Fruit fly (Drosophila melanogaster): ENCODE data around the gene DIP-theta.
A peak's percentile ranks its signal among the peaks of the same experiment; 100 is the strongest.

Gene DIP-theta

dm6 chr2L:5658415-5658814 is at the start of gene DIP-theta:
Gene DIP-theta (minus strand): TSS chr2L:5658560.
- no peak for TF ChIP-seq Pif1B (GFP tag; optimal IDR thresholded peaks at IDR 0.05)
- TF ChIP-seq CG32121 (GFP tag; IDR thresholded peaks at IDR 0.05), result no peak
- TF ChIP-seq Snoo (tag; optimal IDR thresholded peaks at IDR 0.05), result no peak
- TF ChIP-seq CG8159 (tag; optimal IDR thresholded peaks at IDR 0.05), result no peak
- TF ChIP-seq CG12605 (GFP tag; IDR thresholded peaks at IDR 0.05), result no peak
- no peak for TF ChIP-seq CG10348 (GFP tag; IDR thresholded peaks at IDR 0.05)
- no peak for TF ChIP-seq CG17806 (tag; optimal IDR thresholded peaks at IDR 0.05)
- TF ChIP-seq CG8301 (tag; optimal IDR thresholded peaks at IDR 0.05), result no peak
- TF ChIP-seq CG4496 (GFP tag; IDR thresholded peaks at IDR 0.05), result no peak
- no peak for TF ChIP-seq CG14655 (GFP tag; optimal IDR thresholded peaks at IDR 0.05)
- no peak for TF ChIP-seq CG34367 (tag; optimal IDR thresholded peaks at IDR 0.05)
- TF ChIP-seq rn (GFP tag; IDR thresholded peaks at IDR 0.05), result no peak
- no peak for TF ChIP-seq D1 (tag; optimal IDR thresholded peaks at IDR 0.05)
- TF ChIP-seq Ets98B (GFP tag; IDR thresholded peaks at IDR 0.05), result no peak
- TF ChIP-seq CG9948 (tag; optimal IDR thresholded peaks at IDR 0.05), result no peak
- TF ChIP-seq gl (tag; optimal IDR thresholded peaks at IDR 0.05), result no peak

dm6 chr2L:5706074-5706473 is 47.7 kb upstream of the DIP-theta start, which contains the start of gene CG7236:
Gene CG7236 (plus strand): TSS chr2L:5706374.
- no peak for TF ChIP-seq D1 (tag; optimal IDR thresholded peaks at IDR 0.05)

dm6 chr2L:5678282-5678681 is 19.9 kb upstream of the DIP-theta start, which contains the start of gene CG12511:
Gene CG12511 (plus strand): TSS chr2L:5678582.
- TF ChIP-seq rn (GFP tag; IDR thresholded peaks at IDR 0.05) (no peak), CG32121 (GFP tag; IDR thresholded peaks at IDR 0.05) (no peak), CG4496 (GFP tag; IDR thresholded peaks at IDR 0.05) (no peak), CG10348 (GFP tag; IDR thresholded peaks at IDR 0.05) (no peak), fd96Ca (GFP tag; IDR thresholded peaks at IDR 0.05) (no peak), Pif1A (GFP tag; optimal IDR thresholded peaks at IDR 0.05) (no peak), CG13204 (GFP tag; optimal IDR thresholded peaks at IDR 0.05) (no peak), Pif1B (GFP tag; optimal IDR thresholded peaks at IDR 0.05) (no peak), CG12605 (GFP tag; IDR thresholded peaks at IDR 0.05) (no peak), CG9948 (tag; optimal IDR thresholded peaks at IDR 0.05) (no peak)

dm6 chr2L:5662549-5662948 is 4.2 kb upstream of the DIP-theta start, which contains the start of gene Hsp60C:
Gene Hsp60C (plus strand): TSS chr2L:5662849.
- TF ChIP-seq CG17806 (tag; optimal IDR thresholded peaks at IDR 0.05) (no peak), EcR (GFP tag; optimal IDR thresholded peaks at IDR 0.05) (no peak), CG8301 (tag; optimal IDR thresholded peaks at IDR 0.05) (no peak), CG4496 (GFP tag; IDR thresholded peaks at IDR 0.05) (no peak)

- TF ChIP-seq D1 (tag; optimal IDR thresholded peaks at IDR 0.05), result peak; percentile 56
- peak; percentile 75 for TF ChIP-seq CG8159 (tag; optimal IDR thresholded peaks at IDR 0.05)
- peak; percentile 67 for TF ChIP-seq CG15710 (tag; optimal IDR thresholded peaks at IDR 0.05)
- no peak for TF ChIP-seq CG13204 (GFP tag; optimal IDR thresholded peaks at IDR 0.05)
- TF ChIP-seq CG12605 (GFP tag; IDR thresholded peaks at IDR 0.05), result peak; percentile 79
- TF ChIP-seq CG8301 (tag; optimal IDR thresholded peaks at IDR 0.05), result peak; percentile 85
- TF ChIP-seq EcR (GFP tag; optimal IDR thresholded peaks at IDR 0.05), result no peak
- TF ChIP-seq Snoo (tag; optimal IDR thresholded peaks at IDR 0.05), result no peak
- peak; percentile 77 for TF ChIP-seq Pif1A (GFP tag; optimal IDR thresholded peaks at IDR 0.05)
- peak; percentile 88 for TF ChIP-seq CG14655 (GFP tag; optimal IDR thresholded peaks at IDR 0.05)
- peak; percentile 19; the same call in 1 of the 2 replicates for TF ChIP-seq rn (GFP tag; IDR thresholded peaks at IDR 0.05)
- TF ChIP-seq CG10348 (GFP tag; IDR thresholded peaks at IDR 0.05), result no peak; the same call in 1 of the 2 replicates
- TF ChIP-seq CG17806 (tag; optimal IDR thresholded peaks at IDR 0.05), result peak; percentile 79
- peak; percentile 51 for TF ChIP-seq gl (tag; optimal IDR thresholded peaks at IDR 0.05)
- peak; percentile 86 for TF ChIP-seq CG32121 (GFP tag; IDR thresholded peaks at IDR 0.05)
- TF ChIP-seq Ets98B (GFP tag; IDR thresholded peaks at IDR 0.05), result peak; percentile 83
- TF ChIP-seq CG9948 (tag; optimal IDR thresholded peaks at IDR 0.05), result peak; percentile 64
- peak; percentile 92 for TF ChIP-seq CG4496 (GFP tag; IDR thresholded peaks at IDR 0.05)
- TF ChIP-seq CG34367 (tag; optimal IDR thresholded peaks at IDR 0.05), result peak; percentile 46
- peak; percentile 72 for TF ChIP-seq Pif1B (GFP tag; optimal IDR thresholded peaks at IDR 0.05)
- TF ChIP-seq fd96Ca (GFP tag; IDR thresholded peaks at IDR 0.05), result peak; percentile 86
Observed at dm6 chr2L:5623727-5624407, 34.5 kb downstream of the DIP-theta start, which contains the start of gene Cyp6a16. Gene Cyp6a16 (minus strand): TSS chr2L:5623762.

dm6 chr2L:5617896-5618505 is 40.4 kb downstream of the DIP-theta start, which contains the start of gene DIP-eta:
Gene DIP-eta (minus strand): TSS chr2L:5617946.
- TF ChIP-seq CG10348 (GFP tag; IDR thresholded peaks at IDR 0.05) (no peak), CG8159 (tag; optimal IDR thresholded peaks at IDR 0.05) (peak; percentile 40), CG12605 (GFP tag; IDR thresholded peaks at IDR 0.05) (peak; percentile 70), fd96Ca (GFP tag; IDR thresholded peaks at IDR 0.05) (no peak), Ets98B (GFP tag; IDR thresholded peaks at IDR 0.05) (peak; percentile 52), D1 (tag; optimal IDR thresholded peaks at IDR 0.05) (no peak), CG9948 (tag; optimal IDR thresholded peaks at IDR 0.05) (no peak), Snoo (tag; optimal IDR thresholded peaks at IDR 0.05) (no peak), CG32121 (GFP tag; IDR thresholded peaks at IDR 0.05) (no peak; the same call in 1 of the 2 replicates), CG14655 (GFP tag; optimal IDR thresholded peaks at IDR 0.05) (peak; percentile 45), CG4496 (GFP tag; IDR thresholded peaks at IDR 0.05) (peak; percentile 71; the same call in 2 of the 3 replicates), CG13204 (GFP tag; optimal IDR thresholded peaks at IDR 0.05) (peak; percentile 39), gl (tag; optimal IDR thresholded peaks at IDR 0.05) (peak; percentile 64), Pif1A (GFP tag; optimal IDR thresholded peaks at IDR 0.05) (no peak), EcR (GFP tag; optimal IDR thresholded peaks at IDR 0.05) (no peak), CG34367 (tag; optimal IDR thresholded peaks at IDR 0.05) (peak; percentile 5), CG17806 (tag; optimal IDR thresholded peaks at IDR 0.05) (no peak), CG8301 (tag; optimal IDR thresholded peaks at IDR 0.05) (peak; percentile 24), rn (GFP tag; IDR thresholded peaks at IDR 0.05) (peak; percentile 19; the same call in 1 of the 2 replicates), CG15710 (tag; optimal IDR thresholded peaks at IDR 0.05) (peak; percentile 26), Pif1B (GFP tag; optimal IDR thresholded peaks at IDR 0.05) (no peak)
